Fruit fly (Drosophila melanogaster): ENCODE measurements around the gene Patr-1.
A peak's percentile ranks its signal among the peaks of the same experiment; 100 is the strongest.

The Patr-1 gene

DNA sequence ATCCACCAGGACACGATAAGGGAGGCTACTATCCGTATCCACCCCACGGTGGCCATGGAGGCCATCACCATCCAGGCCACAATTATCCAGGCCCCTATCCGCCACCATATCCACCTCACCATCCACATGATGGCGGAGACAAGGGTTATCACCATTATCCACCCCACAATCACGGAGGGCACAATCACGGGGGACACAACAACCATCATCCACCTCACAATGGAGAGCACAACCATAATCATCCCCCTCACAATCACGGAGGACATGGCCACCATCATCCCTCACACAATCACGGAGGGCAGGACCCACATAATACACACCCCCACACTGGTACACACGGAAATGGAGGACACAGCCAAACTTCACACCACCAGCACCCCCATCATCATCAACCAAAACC lies 13.6 kb upstream of the Patr-1 start:
- TF ChIP-seq Jra (GFP tag; optimal IDR thresholded peaks at IDR 0.05), result no peak
- TF ChIP-seq Vsx2 (GFP tag; optimal IDR thresholded peaks at IDR 0.05; ENCODE audit: partially characterized antibody), result no peak
- no peak for TF ChIP-seq usp (GFP tag; optimal IDR thresholded peaks at IDR 0.05)
- TF ChIP-seq Hr83 (GFP tag; optimal IDR thresholded peaks at IDR 0.05; ENCODE audit: poor library complexity, severe bottlenecking), result no peak
- no peak for TF ChIP-seq CrebA (GFP tag; optimal IDR thresholded peaks at IDR 0.05; ENCODE audit: borderline replicate concordance)
- TF ChIP-seq fru (GFP tag; optimal IDR thresholded peaks at IDR 0.05), result no peak
- TF ChIP-seq h (GFP tag; optimal IDR thresholded peaks at IDR 0.05), result no peak
- no peak for TF ChIP-seq pan (optimal IDR thresholded peaks at IDR 0.05)
- no peak for TF ChIP-seq CG32264 (GFP tag; optimal IDR thresholded peaks at IDR 0.05)
- TF ChIP-seq Mio (GFP tag; optimal IDR thresholded peaks at IDR 0.05), result no peak
- TF ChIP-seq GATAd (GFP tag; optimal IDR thresholded peaks at IDR 0.05), result no peak

- TF ChIP-seq ey (GFP tag; optimal IDR thresholded peaks at IDR 0.05) (no peak), Hnf4 (GFP tag; optimal IDR thresholded peaks at IDR 0.05) (no peak), Dif (GFP tag; optimal IDR thresholded peaks at IDR 0.05; ENCODE audit: partially characterized antibody) (no peak), GATAd (GFP tag; optimal IDR thresholded peaks at IDR 0.05) (no peak), tai (GFP tag; optimal IDR thresholded peaks at IDR 0.05) (no peak), CG32264 (GFP tag; optimal IDR thresholded peaks at IDR 0.05) (no peak), pan (optimal IDR thresholded peaks at IDR 0.05) (no peak), h (GFP tag; optimal IDR thresholded peaks at IDR 0.05) (no peak), dl (GFP tag; optimal IDR thresholded peaks at IDR 0.05; ENCODE audit: insufficient read depth in 1 of 2, partially characterized antibody in 2 of 2) (no peak), lola (GFP tag; optimal IDR thresholded peaks at IDR 0.05) (no peak), woc (GFP tag; optimal IDR thresholded peaks at IDR 0.05) (no peak), foxo (GFP tag; optimal IDR thresholded peaks at IDR 0.05) (no peak), fru (GFP tag; optimal IDR thresholded peaks at IDR 0.05) (no peak), Myc (optimal IDR thresholded peaks at IDR 0.05) (no peak), dmrt93B (GFP tag; optimal IDR thresholded peaks at IDR 0.05) (no peak), Dfd (GFP tag; optimal IDR thresholded peaks at IDR 0.05) (no peak), CrebA (GFP tag; optimal IDR thresholded peaks at IDR 0.05; ENCODE audit: borderline replicate concordance) (no peak), psq (GFP tag; optimal IDR thresholded peaks at IDR 0.05) (no peak)
Measured at dm6 chr3R:17031502-17031901, 11.9 kb upstream of the Patr-1 start, which contains the start of gene CG31268. Gene CG31268 (plus strand): TSS chr3R:17031802.

- TF ChIP-seq pan (optimal IDR thresholded peaks at IDR 0.05) (no peak), fru (GFP tag; optimal IDR thresholded peaks at IDR 0.05) (no peak), h (GFP tag; optimal IDR thresholded peaks at IDR 0.05) (no peak), dmrt93B (GFP tag; optimal IDR thresholded peaks at IDR 0.05) (no peak), dsf (GFP tag; optimal IDR thresholded peaks at IDR 0.05; ENCODE audit: borderline replicate concordance) (no peak), sv (GFP tag; optimal IDR thresholded peaks at IDR 0.05) (no peak), Rel (GFP tag; optimal IDR thresholded peaks at IDR 0.05) (no peak), Rel (tag; optimal IDR thresholded peaks at IDR 0.05) (no peak), CrebA (GFP tag; optimal IDR thresholded peaks at IDR 0.05; ENCODE audit: borderline replicate concordance) (no peak), woc (GFP tag; optimal IDR thresholded peaks at IDR 0.05) (no peak), Abd-B (GFP tag; optimal IDR thresholded peaks at IDR 0.05) (no peak), usp (GFP tag; optimal IDR thresholded peaks at IDR 0.05) (no peak)
Measured at dm6 chr3R:17035945-17036344, 7.4 kb upstream of the Patr-1 start, which contains the start of gene CG4009. Gene CG4009 (minus strand): TSS chr3R:17036045.

dm6 chr3R:17039993-17040807 lies 3.2 kb upstream of the Patr-1 start, which contains the start of the genes CG18213 and Trm7-32:
Gene CG18213 (minus strand): TSS chr3R:17040203.
Gene Trm7-32 (plus strand): TSS chr3R:17040682.
- no peak for TF ChIP-seq Dif (GFP tag; optimal IDR thresholded peaks at IDR 0.05; ENCODE audit: partially characterized antibody)
- peak; percentile 52 for TF ChIP-seq woc (GFP tag; optimal IDR thresholded peaks at IDR 0.05)
- TF ChIP-seq Hnf4 (GFP tag; optimal IDR thresholded peaks at IDR 0.05), result peak; percentile 11

DNA sequence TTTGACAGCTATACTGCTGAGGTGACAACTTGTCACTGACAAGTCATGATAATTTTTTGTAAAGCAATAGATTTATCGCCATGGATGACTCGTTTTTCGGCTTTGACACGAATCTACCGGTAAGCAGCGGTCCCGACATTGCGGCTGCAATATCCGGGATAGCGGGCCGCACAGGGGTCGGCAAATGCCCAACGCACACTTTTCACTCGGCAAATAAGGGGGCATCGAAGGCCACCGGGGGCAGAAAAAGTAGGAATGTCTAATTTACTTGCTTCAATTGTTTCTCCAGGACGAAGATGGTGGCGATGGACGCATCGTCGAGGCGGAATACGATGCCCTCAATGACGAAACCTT lies 183 bp downstream of the Patr-1 start:
- no peak for TF ChIP-seq Hr78 (GFP tag; optimal IDR thresholded peaks at IDR 0.05)
- no peak for TF ChIP-seq br (GFP tag; optimal IDR thresholded peaks at IDR 0.05)
- no peak for TF ChIP-seq GATAd (GFP tag; optimal IDR thresholded peaks at IDR 0.05)
- TF ChIP-seq CG9705 (GFP tag; optimal IDR thresholded peaks at IDR 0.05), result no peak
- no peak for TF ChIP-seq h (GFP tag; optimal IDR thresholded peaks at IDR 0.05)
- no peak for TF ChIP-seq Dfd (GFP tag; optimal IDR thresholded peaks at IDR 0.05)
- no peak for TF ChIP-seq jim (GFP tag; optimal IDR thresholded peaks at IDR 0.05)

Measured in whole organism, wandering third instar larva.